Worm (Caenorhabditis elegans) whole organism, mixed stage, embryonic: ENCODE results near the gene C27D6.15.

ENCODE experiments used
- lin-32 ChIP-seq: fragments of 200-800 bp; sonication (Bioruptor generic); optimal IDR thresholded peaks from 2 replicates; lab custom pipeline; 2018; ENCODE audit warnings: mild to moderate bottlenecking, missing genetic modification characterization, missing compliant biosample characterization
- nhr-12 ChIP-seq: fragments of 150-350 bp; optimal IDR thresholded peaks from 2 replicates; lab custom pipeline; 2014; ENCODE audit warnings: missing biosample characterization, missing genetic modification characterization
- nhr-28 ChIP-seq: fragments of 150-350 bp; optimal IDR thresholded peaks from 2 replicates; lab custom pipeline; 2014; ENCODE audit warnings: missing biosample characterization, missing genetic modification characterization
- snpc-4 ChIP-seq: fragments of 150-350 bp; optimal IDR thresholded peaks from 2 replicates; lab custom pipeline; 2014; ENCODE audit warnings: missing biosample characterization, missing genetic modification characterization
- tbx-8 ChIP-seq: fragments of 200-800 bp; sonication (Bioruptor generic); optimal IDR thresholded peaks from 2 replicates; lab custom pipeline; 2018; ENCODE audit warnings: mild to moderate bottlenecking, missing genetic modification characterization, moderate library complexity, missing compliant biosample characterization

DNA sequence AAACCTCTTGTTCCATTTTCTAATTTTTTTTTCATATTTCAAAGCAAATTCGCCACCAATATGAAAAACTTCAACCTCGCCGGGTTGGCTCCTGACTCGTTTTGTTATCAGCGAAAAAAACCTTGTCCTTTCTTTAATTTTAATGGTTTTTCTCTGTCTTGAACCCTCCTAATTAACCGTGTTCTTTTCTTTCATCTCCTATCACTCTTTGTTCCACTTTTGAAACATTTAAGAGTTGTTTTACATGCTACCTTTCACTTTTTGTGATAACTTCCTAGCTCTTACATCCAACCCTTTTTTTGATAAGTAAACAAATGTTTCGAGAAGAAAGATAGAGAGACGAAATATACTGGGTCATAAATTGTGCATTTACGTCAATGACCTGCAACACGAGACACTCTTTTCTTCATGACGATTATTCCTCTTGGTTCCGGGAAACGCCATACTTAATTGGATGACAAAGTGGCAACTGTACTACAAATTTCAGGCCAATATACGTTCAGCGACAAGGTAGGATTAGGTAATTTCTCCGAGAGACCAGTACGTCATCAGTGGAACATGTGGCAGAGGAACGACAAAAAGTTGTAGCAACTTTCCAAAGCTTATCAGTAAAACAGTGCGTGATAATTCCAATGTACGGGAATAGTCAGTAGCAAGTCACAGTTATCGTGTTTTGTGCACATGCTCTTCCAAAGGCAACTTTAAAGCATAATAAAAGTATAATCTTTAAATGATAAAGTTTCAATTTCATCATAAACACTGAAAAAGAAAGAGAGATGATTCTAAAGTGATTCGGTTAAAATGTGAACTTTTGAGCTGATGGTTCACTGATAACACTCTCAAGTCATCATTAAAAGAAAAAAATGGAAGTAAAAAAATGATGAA, 13.2 kb downstream of the C27D6.15 start:
- TF ChIP-seq nhr-28 (tag; lab: Kevin White, UChicago) (no peak), nhr-12 (tag; lab: Kevin White, UChicago) (no peak), lin-32 (no peak), tbx-8 (GFP tag; lab: Kevin White, UChicago) (no peak), snpc-4 (tag; lab: Kevin White, UChicago) (no peak)
